Worm (Caenorhabditis elegans): ENCODE data around the gene zmp-6.

DNA sequence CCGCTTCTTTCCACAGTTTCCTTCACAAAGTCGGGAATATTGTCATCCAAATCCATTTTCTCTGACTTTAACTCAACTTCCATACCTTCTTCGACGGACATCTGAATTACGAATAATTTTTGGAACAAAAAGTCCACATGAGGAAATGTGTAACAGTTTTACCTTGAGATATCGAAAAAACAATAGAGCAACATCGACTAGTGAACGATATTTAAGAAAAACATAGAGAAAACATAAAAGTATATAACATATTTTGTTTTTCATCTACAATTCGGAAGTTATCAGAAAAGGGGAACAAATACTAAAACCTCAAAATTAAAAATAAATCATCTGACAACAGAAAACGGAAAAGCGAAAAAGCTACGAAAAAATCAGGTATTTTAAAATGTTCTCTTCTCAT lies 14.9 kb downstream of the zmp-6 start, which contains the start of gene adr-2:
- no peak for TF ChIP-seq snpc-4 (tag; optimal IDR thresholded peaks at IDR 0.05)
- TF ChIP-seq nhr-237 (tag; optimal IDR thresholded peaks at IDR 0.05), result no peak
- TF ChIP-seq blmp-1 (tag; optimal IDR thresholded peaks at IDR 0.05; ENCODE audit: insufficient read depth), result no peak
- TF ChIP-seq fos-1 (tag; optimal IDR thresholded peaks at IDR 0.05), result no peak
- no peak for TF ChIP-seq nhr-11 (tag; optimal IDR thresholded peaks at IDR 0.05)
- TF ChIP-seq ztf-11 (tag; optimal IDR thresholded peaks at IDR 0.05), result no peak
- no peak for TF ChIP-seq ztf-1 (GFP tag; conservative IDR thresholded peaks at IDR 0.05)
- no peak for TF ChIP-seq aly-2 (tag; optimal IDR thresholded peaks at IDR 0.05)
- TF ChIP-seq nhr-129 (tag; optimal IDR thresholded peaks at IDR 0.05), result no peak
- TF ChIP-seq ZK546.5 (tag; optimal IDR thresholded peaks at IDR 0.05), result no peak
- TF ChIP-seq nhr-21 (tag; optimal IDR thresholded peaks at IDR 0.05), result no peak
- TF ChIP-seq unc-62 (GFP tag; optimal IDR thresholded peaks at IDR 0.05), result no peak
